Fruit fly (Drosophila melanogaster) whole organism, adult: ENCODE measurements around the gene IFT57.

Experiments used
- CG12768 ChIP-seq: fragments of 200-800 bp; sonication (Bioruptor generic); optimal IDR thresholded peaks from 2 replicates; lab custom pipeline; 2017; ENCODE audit warnings: missing biosample characterization, missing genetic modification characterization, mild to moderate bottlenecking, moderate library complexity, missing genetic modification reagents
- CG14711 ChIP-seq: fragments of 200-800 bp; sonication (Bioruptor generic); optimal IDR thresholded peaks from 2 replicates; lab custom pipeline; 2018; ENCODE audit warnings: missing biosample characterization, mild to moderate bottlenecking, missing genetic modification characterization, moderate library complexity
- CG1620 ChIP-seq: fragments of 200-800 bp; sonication (Bioruptor generic); optimal IDR thresholded peaks from 2 replicates; lab custom pipeline; 2016; ENCODE audit warnings: missing biosample characterization, missing genetic modification characterization
- CG33017 ChIP-seq: fragments of 200-800 bp; sonication (Bioruptor generic); optimal IDR thresholded peaks from 2 replicates; lab custom pipeline; 2018; ENCODE audit warnings: missing biosample characterization, mild to moderate bottlenecking, missing genetic modification characterization, moderate library complexity
- CG7101 ChIP-seq: fragments of 200-800 bp; sonication (Bioruptor generic); optimal IDR thresholded peaks from 2 replicates; lab custom pipeline; 2018; ENCODE audit warnings: missing biosample characterization, mild to moderate bottlenecking, missing genetic modification characterization, moderate library complexity
- Clk ChIP-seq: fragments of 200-800 bp; sonication (Bioruptor generic); optimal IDR thresholded peaks from 2 replicates; lab custom pipeline; 2017; ENCODE audit warnings: missing biosample characterization, missing genetic modification characterization
- Crg-1 ChIP-seq: fragments of 200-800 bp; sonication (Bioruptor generic); optimal IDR thresholded peaks from 2 replicates; lab custom pipeline; 2016; ENCODE audit warnings: missing biosample characterization, missing genetic modification characterization
- bab1 ChIP-seq: fragments of 200-800 bp; sonication (Bioruptor generic); optimal IDR thresholded peaks from 3 replicates; lab custom pipeline; 2019; ENCODE audit warnings: missing biosample characterization, mild to moderate bottlenecking, missing genetic modification characterization, moderate library complexity
- cnc ChIP-seq, 2 experiments: fragments of >200 bp; optimal IDR thresholded peaks; 2 replicates each; lab custom pipeline; 2017
- kay ChIP-seq: fragments of 200-800 bp; sonication (Bioruptor generic); peaks from one replicate; lab custom pipeline; 2016; ENCODE audit warnings: missing biosample characterization, missing genetic modification characterization, borderline replicate concordance
- toe ChIP-seq: fragments of 200-800 bp; sonication (Bioruptor generic); optimal IDR thresholded peaks from 2 replicates; lab custom pipeline; 2016; ENCODE audit warnings: missing biosample characterization, missing genetic modification characterization

DNA sequence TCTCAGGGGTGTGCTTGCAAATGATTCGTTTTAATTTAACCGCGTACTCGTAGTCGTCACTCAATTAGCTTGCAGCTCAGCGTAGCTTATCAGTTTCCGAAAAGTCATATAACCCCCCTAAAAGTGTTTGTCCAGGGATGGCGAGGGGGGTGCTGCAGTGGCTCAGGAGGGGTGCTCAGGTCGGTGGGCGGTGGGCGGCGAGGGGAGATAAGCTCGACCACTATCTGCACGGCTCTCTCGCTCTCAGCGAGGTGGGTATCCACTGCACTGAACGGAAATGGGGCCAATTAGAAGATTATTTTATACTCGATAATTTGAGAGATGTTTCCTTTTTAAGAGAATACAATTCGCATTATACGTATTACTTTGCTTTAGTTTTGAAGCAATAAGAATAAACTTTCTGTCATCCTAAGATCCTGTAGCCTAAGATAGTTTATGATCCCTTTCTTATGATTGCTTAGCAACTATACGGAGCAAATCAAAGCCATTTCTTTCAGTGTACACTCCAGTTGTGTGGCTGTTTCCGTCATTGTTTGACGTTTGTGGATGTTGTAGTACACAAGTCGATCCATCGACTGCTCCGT is 42.7 kb downstream of the IFT57 start:
- TF ChIP-seq kay (GFP tag; lab: Kevin White, UChicago) (no peak), CG33017 (peak; percentile 72), CG1620 (GFP tag; lab: Kevin White, UChicago) (no peak), toe (GFP tag; lab: Kevin White, UChicago) (peak; percentile 67), CG7101 (tag; lab: Kevin White, UChicago) (peak; percentile 72), CG14711 (tag; lab: Kevin White, UChicago) (peak; percentile 50), CG12768 (GFP tag; lab: Kevin White, UChicago) (peak; percentile 71), bab1 (no peak), Crg-1 (GFP tag; lab: Kevin White, UChicago) (peak; percentile 3), cnc (optimal IDR thresholded peaks at IDR 0.05; lab: Kevin White, UChicago) (no peak), Clk (peak; percentile 77)
